Comparison of ENCODE assay signal across 1 fruit fly cellular context in genomic region chrX:13274429-13275095, dm6.
A peak's percentile ranks its signal among the peaks of the same experiment; 100 is the strongest.
TF ChIP-seq lines count a peak whose summit lies in the region.

No protein-coding gene starts in this region.

TF ChIP-seq in whole organism, embryonic, 481 proteins besides CTCF, POLR2A, EP300 and RAD21 (continued from another document and continues in another):
- TF ChIP-seq H15 (GFP tag; IDR thresholded peaks at IDR 0.05; lab: Robert Waterston, UW) (no peak), CG1602 (GFP tag; optimal IDR thresholded peaks at IDR 0.05; lab: Kevin White, UChicago) (peak; percentile 49), nmo (GFP tag; optimal IDR thresholded peaks at IDR 0.05; lab: Kevin White, UChicago) (peak; percentile 87), B-H2 (GFP tag; optimal IDR thresholded peaks at IDR 0.05; lab: Kevin White, UChicago) (no peak), CG12299 (tag; optimal IDR thresholded peaks at IDR 0.05; lab: Kevin White, UChicago) (peak; percentile 15), Atf3 (GFP tag; optimal IDR thresholded peaks at IDR 0.05; lab: Kevin White, UChicago) (no peak), gsb (GFP tag; IDR thresholded peaks at IDR 0.05; lab: Robert Waterston, UW) (no peak), wek (GFP tag; optimal IDR thresholded peaks at IDR 0.05; lab: Kevin White, UChicago) (no peak), crc (GFP tag; optimal IDR thresholded peaks at IDR 0.05; lab: Kevin White, UChicago) (no peak), Hr51 (GFP tag; optimal IDR thresholded peaks at IDR 0.05; lab: Kevin White, UChicago) (peak in 1 of 2 experiments; percentile 79), Bgb (GFP tag; IDR thresholded peaks at IDR 0.05; lab: Robert Waterston, UW; ENCODE audit: partially characterized antibody) (no peak), Antp (GFP tag; optimal IDR thresholded peaks at IDR 0.05; lab: Kevin White, UChicago) (no peak), pros (GFP tag; optimal IDR thresholded peaks at IDR 0.05; lab: Kevin White, UChicago) (no peak), Trl (optimal IDR thresholded peaks at IDR 0.05; lab: Kevin White, UChicago) (no peak), Trl (GFP tag; optimal IDR thresholded peaks at IDR 0.05; lab: Kevin White, UChicago) (no peak), disco-r (GFP tag; optimal IDR thresholded peaks at IDR 0.05; lab: Kevin White, UChicago) (no peak), eyg (GFP tag; optimal IDR thresholded peaks at IDR 0.05; lab: Kevin White, UChicago) (no peak), zfh1 (GFP tag; IDR thresholded peaks at IDR 0.05; lab: Robert Waterston, UW) (no peak), CG2889 (GFP tag; IDR thresholded peaks at IDR 0.05; lab: Robert Waterston, UW) (no peak), E2f2 (GFP tag; IDR thresholded peaks at IDR 0.05; lab: Robert Waterston, UW) (no peak), CG9727 (GFP tag; optimal IDR thresholded peaks at IDR 0.05; lab: Kevin White, UChicago) (peak; percentile 54), CG3163 (GFP tag; optimal IDR thresholded peaks at IDR 0.05; lab: Kevin White, UChicago) (no peak), CG4360 (GFP tag; IDR thresholded peaks at IDR 0.05; lab: Robert Waterston, UW) (no peak), CG33557 (GFP tag; optimal IDR thresholded peaks at IDR 0.05; lab: Kevin White, UChicago) (no peak), ab (GFP tag; optimal IDR thresholded peaks at IDR 0.05; lab: Kevin White, UChicago) (no peak), CG16863 (GFP tag; optimal IDR thresholded peaks at IDR 0.05; lab: Kevin White, UChicago) (no peak), usp (GFP tag; optimal IDR thresholded peaks at IDR 0.05; lab: Kevin White, UChicago) (no peak), CG1529 (GFP tag; optimal IDR thresholded peaks at IDR 0.05; lab: Kevin White, UChicago) (no peak), CG3407 (GFP tag; optimal IDR thresholded peaks at IDR 0.05; lab: Kevin White, UChicago) (peak; percentile 45), slp2 (GFP tag; optimal IDR thresholded peaks at IDR 0.05; lab: Kevin White, UChicago) (no peak), bowl (GFP tag; IDR thresholded peaks at IDR 0.05; lab: Robert Waterston, UW) (no peak), Optix (GFP tag; IDR thresholded peaks at IDR 0.05; lab: Robert Waterston, UW) (no peak), CG8924 (tag; optimal IDR thresholded peaks at IDR 0.05; lab: Kevin White, UChicago) (peak; percentile 66), CG17829 (tag; optimal IDR thresholded peaks at IDR 0.05; lab: Kevin White, UChicago) (peak; percentile 72), abd-A (tag; optimal IDR thresholded peaks at IDR 0.05; lab: Kevin White, UChicago) (no peak), CG8388 (GFP tag; optimal IDR thresholded peaks at IDR 0.05; lab: Kevin White, UChicago) (peak; percentile 57), CG17361 (GFP tag; IDR thresholded peaks at IDR 0.05; lab: Robert Waterston, UW) (peak; percentile 65), CG6813 (GFP tag; optimal IDR thresholded peaks at IDR 0.05; lab: Kevin White, UChicago) (no peak), CG7839 (tag; optimal IDR thresholded peaks at IDR 0.05; lab: Kevin White, UChicago) (peak; percentile 80), CG43689 (GFP tag; IDR thresholded peaks at IDR 0.05; lab: Robert Waterston, UW) (no peak), CG8359 (GFP tag; optimal IDR thresholded peaks at IDR 0.05; lab: Kevin White, UChicago; ENCODE audit: borderline replicate concordance) (no peak), Mad (GFP tag; optimal IDR thresholded peaks at IDR 0.05; lab: Kevin White, UChicago) (no peak), insv (GFP tag; optimal IDR thresholded peaks at IDR 0.05; lab: Kevin White, UChicago) (no peak), dysf (GFP tag; IDR thresholded peaks at IDR 0.05; lab: Robert Waterston, UW) (peak; percentile 75), peb (GFP tag; IDR thresholded peaks at IDR 0.05; lab: Robert Waterston, UW) (no peak), sna (GFP tag; IDR thresholded peaks at IDR 0.05; lab: Robert Waterston, UW; ENCODE audit: partially characterized antibody) (no peak), stwl (tag; optimal IDR thresholded peaks at IDR 0.05; lab: Kevin White, UChicago) (no peak), CG4404 (GFP tag; IDR thresholded peaks at IDR 0.05; lab: Robert Waterston, UW) (no peak), Xrp1 (GFP tag; IDR thresholded peaks at IDR 0.05; lab: Robert Waterston, UW) (peak; percentile 75), ems (GFP tag; optimal IDR thresholded peaks at IDR 0.05; lab: Kevin White, UChicago) (no peak), Hmr (GFP tag; optimal IDR thresholded peaks at IDR 0.05; lab: Kevin White, UChicago) (peak; percentile 41), CG34376 (GFP tag; optimal IDR thresholded peaks at IDR 0.05; lab: Kevin White, UChicago) (no peak), pnt (GFP tag; optimal IDR thresholded peaks at IDR 0.05; lab: Kevin White, UChicago) (no peak), CG14710 (tag; optimal IDR thresholded peaks at IDR 0.05; lab: Kevin White, UChicago) (peak; percentile 61), TFAM (GFP tag; optimal IDR thresholded peaks at IDR 0.05; lab: Kevin White, UChicago) (no peak), Atf6 (GFP tag; IDR thresholded peaks at IDR 0.05; lab: Robert Waterston, UW) (no peak), CG30020 (tag; optimal IDR thresholded peaks at IDR 0.05; lab: Kevin White, UChicago) (no peak), pho (GFP tag; optimal IDR thresholded peaks at IDR 0.05; lab: Kevin White, UChicago) (no peak), nau (GFP tag; optimal IDR thresholded peaks at IDR 0.05; lab: Kevin White, UChicago) (no peak), NC2α (GFP tag; optimal IDR thresholded peaks at IDR 0.05; lab: Kevin White, UChicago) (no peak), salm (tag; optimal IDR thresholded peaks at IDR 0.05; lab: Kevin White, UChicago) (peak; percentile 68), CG4424 (GFP tag; optimal IDR thresholded peaks at IDR 0.05; lab: Kevin White, UChicago) (peak; percentile 29), CG10366 (GFP tag; IDR thresholded peaks at IDR 0.05; lab: Robert Waterston, UW) (0 out of 2 replicates have a peak, but pooled peaks have one; percentile 18), CG7271 (tag; optimal IDR thresholded peaks at IDR 0.05; lab: Kevin White, UChicago) (no peak), sima (GFP tag; optimal IDR thresholded peaks at IDR 0.05; lab: Kevin White, UChicago) (no peak), cas (GFP tag; IDR thresholded peaks at IDR 0.05; lab: Robert Waterston, UW) (no peak), D19B (GFP tag; optimal IDR thresholded peaks at IDR 0.05; lab: Kevin White, UChicago) (no peak), CG7786 (GFP tag; optimal IDR thresholded peaks at IDR 0.05; lab: Kevin White, UChicago) (no peak), Dip3 (GFP tag; optimal IDR thresholded peaks at IDR 0.05; lab: Kevin White, UChicago) (no peak), CG8765 (GFP tag; IDR thresholded peaks at IDR 0.05; lab: Robert Waterston, UW) (no peak), Ets65A (GFP tag; lab: Kevin White, UChicago) (no peak), CG3838 (GFP tag; optimal IDR thresholded peaks at IDR 0.05; lab: Kevin White, UChicago) (no peak), kni (GFP tag; optimal IDR thresholded peaks at IDR 0.05; lab: Kevin White, UChicago) (no peak), bcd (GFP tag; optimal IDR thresholded peaks at IDR 0.05; lab: Kevin White, UChicago) (peak; percentile 34), Lpt (GFP tag; optimal IDR thresholded peaks at IDR 0.05; lab: Kevin White, UChicago) (no peak), tap (tag; optimal IDR thresholded peaks at IDR 0.05; lab: Kevin White, UChicago) (peak; percentile 54), MESR4 (GFP tag; optimal IDR thresholded peaks at IDR 0.05; lab: Kevin White, UChicago) (no peak), vfl (GFP tag; optimal IDR thresholded peaks at IDR 0.05; lab: Kevin White, UChicago) (no peak), Camta (GFP tag; optimal IDR thresholded peaks at IDR 0.05; lab: Kevin White, UChicago) (peak; percentile 20), yki (optimal IDR thresholded peaks at IDR 0.05; lab: Kevin White, UChicago) (no peak), h (optimal IDR thresholded peaks at IDR 0.05; lab: Kevin White, UChicago) (no peak), CG31388 (GFP tag; optimal IDR thresholded peaks at IDR 0.05; lab: Kevin White, UChicago) (no peak), CG17568 (GFP tag; optimal IDR thresholded peaks at IDR 0.05; lab: Kevin White, UChicago) (no peak), MTF-1 (GFP tag; optimal IDR thresholded peaks at IDR 0.05; lab: Kevin White, UChicago; ENCODE audit: borderline replicate concordance) (no peak), CG11695 (GFP tag; IDR thresholded peaks at IDR 0.05; lab: Robert Waterston, UW) (peak; percentile 70; the same call in 1 of the 3 replicates), sr (GFP tag; IDR thresholded peaks at IDR 0.05; lab: Robert Waterston, UW) (no peak), ham (GFP tag; IDR thresholded peaks at IDR 0.05; lab: Robert Waterston, UW) (no peak), ranshi (GFP tag; IDR thresholded peaks at IDR 0.05; lab: Robert Waterston, UW) (no peak), CG13123 (GFP tag; optimal IDR thresholded peaks at IDR 0.05; lab: Kevin White, UChicago) (no peak), CG10654 (GFP tag; optimal IDR thresholded peaks at IDR 0.05; lab: Kevin White, UChicago) (peak; percentile 14), Gug (GFP tag; IDR thresholded peaks at IDR 0.05; lab: Robert Waterston, UW) (no peak), CG17186 (GFP tag; optimal IDR thresholded peaks at IDR 0.05; lab: Kevin White, UChicago) (no peak), kah (GFP tag; optimal IDR thresholded peaks at IDR 0.05; lab: Kevin White, UChicago) (no peak), mld (GFP tag; IDR thresholded peaks at IDR 0.05; lab: Robert Waterston, UW; ENCODE audit: partially characterized antibody) (no peak), CG11696 (GFP tag; IDR thresholded peaks at IDR 0.05; lab: Robert Waterston, UW) (no peak), CG11247 (GFP tag; IDR thresholded peaks at IDR 0.05; lab: Robert Waterston, UW) (no peak), CG13296 (GFP tag; optimal IDR thresholded peaks at IDR 0.05; lab: Kevin White, UChicago) (peak; percentile 50), Max (GFP tag; optimal IDR thresholded peaks at IDR 0.05; lab: Kevin White, UChicago) (peak; percentile 20), amos (GFP tag; IDR thresholded peaks at IDR 0.05; lab: Robert Waterston, UW; ENCODE audit: partially characterized antibody) (no peak), CG10147 (GFP tag; optimal IDR thresholded peaks at IDR 0.05; lab: Kevin White, UChicago) (peak; percentile 40), CG7372 (GFP tag; IDR thresholded peaks at IDR 0.05; lab: Robert Waterston, UW) (peak; percentile 57), gcm2 (GFP tag; optimal IDR thresholded peaks at IDR 0.05; lab: Kevin White, UChicago) (no peak), sd (tag; optimal IDR thresholded peaks at IDR 0.05; lab: Kevin White, UChicago) (no peak), Rfx (GFP tag; IDR thresholded peaks at IDR 0.05; lab: Robert Waterston, UW) (no peak; the same call in 1 of the 2 replicates), chif (GFP tag; optimal IDR thresholded peaks at IDR 0.05; lab: Kevin White, UChicago) (no peak), CG5180 (GFP tag; optimal IDR thresholded peaks at IDR 0.05; lab: Kevin White, UChicago) (peak; percentile 45), CG18764 (GFP tag; optimal IDR thresholded peaks at IDR 0.05; lab: Kevin White, UChicago) (peak; percentile 24), CG13894 (tag; optimal IDR thresholded peaks at IDR 0.05; lab: Kevin White, UChicago) (no peak), dmrt11E (tag; optimal IDR thresholded peaks at IDR 0.05; lab: Kevin White, UChicago) (peak; percentile 53), CG12391 (tag; optimal IDR thresholded peaks at IDR 0.05; lab: Kevin White, UChicago) (peak; percentile 76), da (GFP tag; optimal IDR thresholded peaks at IDR 0.05; lab: Kevin White, UChicago) (no peak), HHEX (GFP tag; optimal IDR thresholded peaks at IDR 0.05; lab: Kevin White, UChicago) (no peak), Bdp1 (GFP tag; optimal IDR thresholded peaks at IDR 0.05; lab: Kevin White, UChicago) (no peak), bab2 (GFP tag; optimal IDR thresholded peaks at IDR 0.05; lab: Kevin White, UChicago) (no peak), Hsf (GFP tag; optimal IDR thresholded peaks at IDR 0.05; lab: Kevin White, UChicago) (peak; percentile 30), z (GFP tag; IDR thresholded peaks at IDR 0.05; lab: Robert Waterston, UW) (no peak), zf30C (GFP tag; optimal IDR thresholded peaks at IDR 0.05; lab: Kevin White, UChicago) (peak; percentile 2), hb (GFP tag; IDR thresholded peaks at IDR 0.05; lab: Robert Waterston, UW; ENCODE audit: partially characterized antibody) (no peak), Elba2 (GFP tag; optimal IDR thresholded peaks at IDR 0.05; lab: Kevin White, UChicago) (no peak), CG14860 (GFP tag; IDR thresholded peaks at IDR 0.05; lab: Robert Waterston, UW; ENCODE audit: partially characterized antibody) (no peak), Hr3 (GFP tag; optimal IDR thresholded peaks at IDR 0.05; lab: Kevin White, UChicago) (peak; percentile 21), CG12769 (tag; optimal IDR thresholded peaks at IDR 0.05; lab: Kevin White, UChicago) (no peak), HLH4C (GFP tag; IDR thresholded peaks at IDR 0.05; lab: Robert Waterston, UW; ENCODE audit: partially characterized antibody) (no peak), dati (GFP tag; IDR thresholded peaks at IDR 0.05; lab: Robert Waterston, UW) (no peak), zen2 (GFP tag; IDR thresholded peaks at IDR 0.05; lab: Robert Waterston, UW; ENCODE audit: partially characterized antibody) (no peak), otp (GFP tag; IDR thresholded peaks at IDR 0.05; lab: Robert Waterston, UW) (no peak), CG16813 (GFP tag; IDR thresholded peaks at IDR 0.05; lab: Robert Waterston, UW; ENCODE audit: partially characterized antibody) (no peak), Sry-β (GFP tag; optimal IDR thresholded peaks at IDR 0.05; lab: Kevin White, UChicago) (no peak), CG17802 (tag; optimal IDR thresholded peaks at IDR 0.05; lab: Kevin White, UChicago) (no peak), shn (GFP tag; optimal IDR thresholded peaks at IDR 0.05; lab: Kevin White, UChicago) (no peak), HLH54F (GFP tag; optimal IDR thresholded peaks at IDR 0.05; lab: Kevin White, UChicago) (peak; percentile 11), Fer3 (tag; optimal IDR thresholded peaks at IDR 0.05; lab: Kevin White, UChicago) (peak; percentile 57), chinmo (GFP tag; IDR thresholded peaks at IDR 0.05; lab: Robert Waterston, UW; ENCODE audit: partially characterized antibody) (no peak), en (GFP tag; optimal IDR thresholded peaks at IDR 0.05; lab: Kevin White, UChicago) (no peak), CG11085 (GFP tag; IDR thresholded peaks at IDR 0.05; lab: Robert Waterston, UW) (no peak), Ptx1 (GFP tag; IDR thresholded peaks at IDR 0.05; lab: Robert Waterston, UW) (peak; percentile 63), CG7963 (GFP tag; IDR thresholded peaks at IDR 0.05; lab: Robert Waterston, UW; ENCODE audit: partially characterized antibody) (no peak), C15 (GFP tag; IDR thresholded peaks at IDR 0.05; lab: Robert Waterston, UW) (no peak)
